Worm (Caenorhabditis elegans) whole organism, L1 larva: ENCODE results near the gene clp-1.

Experiments
- ets-5 ChIP-seq: fragments of 200-800 bp; sonication (Bioruptor generic); IDR thresholded peaks from 2 replicates; pipeline ENCODE4 v1.3.6; 2022; ENCODE audit warnings: missing genetic modification characterization, missing compliant biosample characterization
- fkh-10 ChIP-seq: sonication (generic microtip); optimal IDR thresholded peaks from 2 replicates; lab custom pipeline; 2017; ENCODE audit warnings: missing biosample characterization, missing genetic modification reagents, missing genetic modification characterization
- fkh-8 ChIP-seq: sonication (generic microtip); optimal IDR thresholded peaks from 2 replicates; lab custom pipeline; 2016; ENCODE audit warnings: mild to moderate bottlenecking, missing genetic modification characterization, missing compliant biosample characterization
- nhr-20 ChIP-seq: sonication (generic microtip); optimal IDR thresholded peaks from 2 replicates; lab custom pipeline; 2016; ENCODE audit warnings: mild to moderate bottlenecking, missing genetic modification characterization, missing compliant biosample characterization
- snpc-4 ChIP-seq: fragments of 150-350 bp; optimal IDR thresholded peaks from 2 replicates; lab custom pipeline; 2014; ENCODE audit warnings: missing biosample characterization, missing genetic modification characterization
- sup-37 ChIP-seq: fragments of 200-800 bp; sonication (Bioruptor generic); optimal IDR thresholded peaks from 2 replicates; lab custom pipeline; 2018; ENCODE audit warnings: mild to moderate bottlenecking, missing genetic modification characterization, missing compliant biosample characterization
- unc-98 ChIP-seq: fragments of 200-800 bp; sonication (Bioruptor generic); IDR thresholded peaks from 2 replicates; pipeline ENCODE4 v1.3.6; 2022; ENCODE audit warnings: missing genetic modification characterization, missing compliant biosample characterization
- vab-15 ChIP-seq: sonication (generic microtip); optimal IDR thresholded peaks from 2 replicates; lab custom pipeline; 2017; ENCODE audit warnings: missing genotype, mild to moderate bottlenecking, missing genetic modification characterization, missing compliant biosample characterization

- TF ChIP-seq sup-37 (no peak), unc-98 (no peak), ets-5 (no peak), fkh-8 (tag; lab: Kevin White, UChicago) (no peak), snpc-4 (tag; lab: Kevin White, UChicago) (no peak), fkh-10 (GFP tag; lab: Kevin White, UChicago) (no peak), nhr-20 (tag; lab: Kevin White, UChicago) (no peak), vab-15 (tag; lab: Kevin White, UChicago) (no peak)
These were observed 38.3 kb upstream of the clp-1 start, which contains the start of gene kle-2 for ce11 chrIII:7941417-7941816.
